Worm (Caenorhabditis elegans) whole organism, early embryonic: ENCODE data around the gene ekl-5.
A peak's percentile ranks its signal among the peaks of the same experiment; 100 is the strongest.

Experiments
- B0310.2 ChIP-seq: sonication (generic microtip); optimal IDR thresholded peaks from 2 replicates; lab custom pipeline; 2016; ENCODE audit warnings: mild to moderate bottlenecking, missing genetic modification characterization, missing compliant biosample characterization
- F13C5.2 ChIP-seq: sonication (generic microtip); optimal IDR thresholded peaks from 2 replicates; lab custom pipeline; 2017; ENCODE audit warnings: mild to moderate bottlenecking, missing genetic modification characterization, inconsistent platforms, missing compliant biosample characterization
- aly-1 ChIP-seq: sonication (generic microtip); optimal IDR thresholded peaks from 2 replicates; lab custom pipeline; 2016; ENCODE audit warnings: missing genetic modification characterization, missing compliant biosample characterization
- ama-1 ChIP-seq: fragments of 150-350 bp; optimal IDR thresholded peaks from 2 replicates; lab custom pipeline; 2014
- ceh-13 ChIP-seq: fragments of 200-800 bp; sonication (Bioruptor generic); optimal IDR thresholded peaks from 2 replicates; lab custom pipeline; 2018; ENCODE audit warnings: mild to moderate bottlenecking, missing genetic modification characterization, missing compliant biosample characterization
- ceh-36 ChIP-seq: sonication (generic microtip); optimal IDR thresholded peaks from 2 replicates; lab custom pipeline; 2016; ENCODE audit warnings: missing genetic modification characterization, inconsistent platforms, missing compliant biosample characterization
- ets-7 ChIP-seq: sonication (generic microtip); optimal IDR thresholded peaks from 2 replicates; lab custom pipeline; 2016; ENCODE audit warnings: missing genotype, missing genetic modification characterization, missing compliant biosample characterization
- flt-1 ChIP-seq: fragments of 200-800 bp; sonication (Bioruptor generic); IDR thresholded peaks from 2 replicates; pipeline ENCODE4 v1.3.6; 2022; ENCODE audit warnings: missing genetic modification characterization, missing compliant biosample characterization
- hmbx-1 ChIP-seq: sonication (generic microtip); optimal IDR thresholded peaks from 2 replicates; lab custom pipeline; 2016; ENCODE audit warnings: mild to moderate bottlenecking, missing genetic modification characterization, missing compliant biosample characterization
- hmg-4 ChIP-seq: fragments of 200-800 bp; sonication (Bioruptor generic); optimal IDR thresholded peaks from 2 replicates; lab custom pipeline; 2018; ENCODE audit warnings: mild to moderate bottlenecking, missing genetic modification characterization, missing compliant biosample characterization
- hnd-1 ChIP-seq: sonication (generic microtip); optimal IDR thresholded peaks from 2 replicates; lab custom pipeline; 2016; ENCODE audit warnings: missing genetic modification characterization, missing compliant biosample characterization
- pes-1 ChIP-seq: fragments of 200-800 bp; sonication (Bioruptor generic); IDR thresholded peaks from 2 replicates; pipeline ENCODE4 v1.3.6; 2022; ENCODE audit warnings: missing genetic modification reagents, missing genetic modification characterization, missing compliant biosample characterization
- scrt-1 ChIP-seq: fragments of 200-800 bp; sonication (Bioruptor generic); IDR thresholded peaks from 2 replicates; pipeline ENCODE4 v1.3.6; 2022; ENCODE audit warnings: missing genetic modification characterization, missing compliant biosample characterization
- sea-1 ChIP-seq: fragments of 200-800 bp; sonication (Bioruptor generic); conservative IDR thresholded peaks from 2 replicates; pipeline ENCODE4 v1.3.6; 2022; ENCODE audit warnings: missing genetic modification characterization, missing compliant biosample characterization
- tbx-11 ChIP-seq: fragments of 200-800 bp; sonication (Bioruptor generic); IDR thresholded peaks from 2 replicates; pipeline ENCODE4 v1.3.6; 2022; ENCODE audit warnings: missing genetic modification characterization, missing compliant biosample characterization
- tbx-37 ChIP-seq: fragments of 200-800 bp; sonication (Bioruptor generic); conservative IDR thresholded peaks from 2 replicates; pipeline ENCODE4 v1.3.6; 2022; ENCODE audit warnings: missing genetic modification reagents, missing genetic modification characterization, missing compliant biosample characterization
- tra-4 ChIP-seq: sonication (generic microtip); optimal IDR thresholded peaks from 2 replicates; lab custom pipeline; 2017; ENCODE audit warnings: missing genetic modification characterization, missing compliant biosample characterization

The ekl-5 gene

ce11 chrX:13948167-13948566, 31.2 kb upstream of the ekl-5 start:
- TF ChIP-seq ceh-36 (no peak), hnd-1 (tag; lab: Kevin White, UChicago) (no peak), tbx-11 (GFP tag; lab: Robert Waterston, UW) (0 out of 2 replicates have a peak, but pooled peaks have one; percentile 47), flt-1 (GFP tag; lab: Robert Waterston, UW) (no peak), pes-1 (GFP tag; lab: Robert Waterston, UW) (no peak), ceh-13 (GFP tag; lab: Kevin White, UChicago) (no peak), hmg-4 (peak; percentile 87), tra-4 (tag; lab: Kevin White, UChicago) (no peak), scrt-1 (no peak), sea-1 (GFP tag; lab: Robert Waterston, UW) (no peak), tbx-37 (GFP tag; lab: Robert Waterston, UW) (no peak), ets-7 (tag; lab: Kevin White, UChicago) (no peak), F13C5.2 (tag; lab: Kevin White, UChicago) (peak; percentile 62), B0310.2 (tag; lab: Kevin White, UChicago) (no peak), ama-1 (lab: Kevin White, UChicago) (no peak), aly-1 (tag; lab: Kevin White, UChicago) (peak; percentile 62)

DNA sequence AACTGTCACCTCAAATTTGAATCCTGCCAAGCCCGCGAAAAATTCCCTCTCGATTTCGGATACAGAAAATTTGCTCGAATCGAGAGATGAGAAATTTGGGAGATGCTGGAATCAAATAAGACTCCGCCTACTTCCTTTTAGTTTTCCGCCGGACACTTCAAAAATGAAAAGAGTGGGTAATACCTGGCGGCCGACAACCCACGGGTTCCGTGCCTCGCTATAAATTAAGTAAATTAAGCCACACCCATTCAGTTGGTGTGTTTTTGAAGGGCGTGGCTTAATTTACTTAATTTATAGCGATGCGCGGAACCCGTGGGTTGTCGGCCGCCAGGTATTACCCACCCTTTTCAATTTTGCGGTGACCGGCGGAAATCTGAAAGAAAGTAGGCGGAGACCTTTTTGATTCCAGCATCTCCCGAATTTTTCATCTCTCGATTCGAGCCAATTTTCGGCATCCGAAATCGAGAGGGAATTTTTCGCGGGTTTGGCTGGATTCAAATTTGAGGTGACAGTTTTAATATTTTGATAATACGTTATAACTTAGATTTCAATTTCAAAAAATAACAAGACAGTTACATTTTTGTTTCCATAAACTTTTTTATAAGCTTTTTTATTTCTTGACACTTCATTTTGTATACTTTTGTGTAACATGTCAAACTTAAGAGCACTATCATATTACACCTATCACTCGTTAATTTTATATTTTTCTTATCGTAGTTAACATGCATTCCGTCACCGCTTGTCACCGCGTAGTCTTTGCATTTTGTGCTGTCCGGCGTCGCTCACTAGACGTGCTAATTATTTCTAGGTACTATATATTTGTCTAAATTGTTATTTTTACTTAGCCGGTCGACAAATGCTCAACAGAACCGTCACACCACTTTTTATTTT, 30.0 kb upstream of the ekl-5 start:
- TF ChIP-seq ceh-13 (GFP tag; lab: Kevin White, UChicago) (no peak), aly-1 (tag; lab: Kevin White, UChicago) (no peak), B0310.2 (tag; lab: Kevin White, UChicago) (no peak), pes-1 (GFP tag; lab: Robert Waterston, UW) (no peak), ceh-36 (no peak), tbx-11 (GFP tag; lab: Robert Waterston, UW) (no peak), hmbx-1 (no peak)

DNA sequence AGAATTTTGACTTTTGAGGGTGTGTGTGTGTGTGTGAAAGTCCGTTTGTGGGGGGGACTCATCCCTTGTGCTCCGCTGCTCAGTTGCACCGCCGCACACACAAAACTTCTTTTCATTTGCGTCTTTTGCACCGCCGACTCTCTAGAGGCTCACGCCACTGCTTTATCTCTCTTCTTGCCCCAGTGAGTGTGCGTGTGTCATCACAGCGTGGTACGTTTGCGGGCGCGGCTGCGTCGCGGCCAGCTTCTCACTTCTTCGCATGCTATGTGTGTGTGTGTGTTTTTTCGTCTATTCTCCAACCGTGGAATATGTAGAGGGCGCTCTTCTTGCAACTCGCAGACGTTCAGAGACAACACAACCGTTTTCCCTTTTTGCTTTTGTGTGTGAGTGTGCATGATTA, 28.6 kb upstream of the ekl-5 start:
- TF ChIP-seq scrt-1 = no peak
- TF ChIP-seq pes-1 (GFP tag; lab: Robert Waterston, UW) = peak; percentile 20; the same call in 1 of the 2 replicates
- no peak for TF ChIP-seq sea-1 (GFP tag; lab: Robert Waterston, UW)
- TF ChIP-seq hmg-4 = peak; percentile 69
- no peak for TF ChIP-seq tbx-37 (GFP tag; lab: Robert Waterston, UW)
- no peak for TF ChIP-seq ama-1 (lab: Kevin White, UChicago)
- TF ChIP-seq aly-1 (tag; lab: Kevin White, UChicago) = no peak
- peak; percentile 70 for TF ChIP-seq F13C5.2 (tag; lab: Kevin White, UChicago)
- no peak for TF ChIP-seq ceh-36
- no peak for TF ChIP-seq ets-7 (tag; lab: Kevin White, UChicago)
- no peak for TF ChIP-seq B0310.2 (tag; lab: Kevin White, UChicago)
- no peak for TF ChIP-seq flt-1 (GFP tag; lab: Robert Waterston, UW)
- no peak for TF ChIP-seq hmbx-1
- TF ChIP-seq tra-4 (tag; lab: Kevin White, UChicago) = no peak
- TF ChIP-seq hnd-1 (tag; lab: Kevin White, UChicago) = no peak
- no peak for TF ChIP-seq tbx-11 (GFP tag; lab: Robert Waterston, UW)
- no peak for TF ChIP-seq ceh-13 (GFP tag; lab: Kevin White, UChicago)

DNA sequence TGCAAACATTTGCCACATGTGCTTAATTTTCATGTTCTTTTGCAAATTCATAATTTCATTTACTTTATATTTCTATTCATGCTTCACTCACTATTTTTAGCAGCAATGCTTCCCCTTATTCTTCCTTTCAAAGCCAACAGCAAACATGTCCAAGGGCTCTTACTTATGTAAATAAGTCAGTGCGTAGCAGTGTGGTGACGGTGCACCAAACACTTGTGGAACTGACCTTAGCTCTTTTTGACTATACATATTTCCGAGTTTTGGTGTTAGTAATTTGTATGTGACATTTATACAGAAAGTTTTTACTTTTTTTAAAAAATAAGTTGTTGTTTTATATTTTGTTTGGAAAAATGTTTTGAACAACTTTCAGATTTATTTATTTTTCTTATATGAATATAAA, 28.1 kb upstream of the ekl-5 start:
- TF ChIP-seq ets-7 (tag; lab: Kevin White, UChicago) (no peak), ama-1 (lab: Kevin White, UChicago) (no peak), aly-1 (tag; lab: Kevin White, UChicago) (no peak)

DNA sequence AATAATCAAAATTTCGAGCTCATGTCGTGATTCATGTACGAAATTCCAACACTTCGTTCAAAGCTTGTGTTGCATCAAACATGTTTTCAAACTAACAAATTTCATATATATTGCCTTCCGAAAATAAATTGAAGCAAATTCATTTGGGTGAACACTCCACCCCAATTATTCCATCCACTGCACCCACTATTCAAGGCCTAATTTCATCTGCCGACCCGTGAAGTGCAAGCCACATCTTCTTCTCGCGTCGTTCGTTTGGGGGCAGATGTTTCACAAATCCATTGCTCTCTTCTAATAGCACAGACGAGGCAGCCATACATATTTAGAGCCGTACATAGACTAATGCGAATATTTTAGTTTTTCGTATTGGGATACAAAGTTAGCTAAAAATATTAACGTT, 27.2 kb upstream of the ekl-5 start:
- peak; percentile 26 for TF ChIP-seq F13C5.2 (tag; lab: Kevin White, UChicago)
- no peak for TF ChIP-seq scrt-1

DNA sequence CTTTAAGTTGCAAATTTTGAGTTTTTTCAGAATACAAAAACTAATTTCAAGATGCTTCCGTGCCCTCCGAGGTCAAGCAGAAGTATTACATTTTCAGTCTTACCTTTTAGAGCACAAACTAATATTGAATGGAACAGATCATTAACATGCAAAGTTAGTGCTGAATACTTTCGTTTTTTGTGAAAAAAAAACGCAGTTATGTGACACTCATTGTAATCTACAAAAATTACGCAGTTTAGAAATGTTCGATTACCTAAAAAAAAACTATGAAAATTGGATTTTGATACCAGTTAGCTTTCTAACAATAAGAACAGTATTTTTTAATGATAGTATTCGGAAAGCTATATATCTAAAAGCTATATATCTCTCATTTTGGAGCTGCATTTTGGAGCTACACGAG, 24.9 kb upstream of the ekl-5 start:
- TF ChIP-seq ama-1 (lab: Kevin White, UChicago) (no peak), F13C5.2 (tag; lab: Kevin White, UChicago) (no peak), sea-1 (GFP tag; lab: Robert Waterston, UW) (no peak), scrt-1 (no peak), hmg-4 (no peak), pes-1 (GFP tag; lab: Robert Waterston, UW) (no peak)

- no peak for TF ChIP-seq hmbx-1
Measured at ce11 chrX:13941296-13941695, 24.3 kb upstream of the ekl-5 start.

ce11 chrX:13940287-13940686, 23.3 kb upstream of the ekl-5 start:
- no peak for TF ChIP-seq pes-1 (GFP tag; lab: Robert Waterston, UW)
- no peak for TF ChIP-seq flt-1 (GFP tag; lab: Robert Waterston, UW)
- no peak for TF ChIP-seq ets-7 (tag; lab: Kevin White, UChicago)
- no peak for TF ChIP-seq tbx-37 (GFP tag; lab: Robert Waterston, UW)
- no peak for TF ChIP-seq aly-1 (tag; lab: Kevin White, UChicago)
- no peak for TF ChIP-seq hnd-1 (tag; lab: Kevin White, UChicago)
- no peak for TF ChIP-seq tra-4 (tag; lab: Kevin White, UChicago)
- no peak for TF ChIP-seq hmg-4
- TF ChIP-seq F13C5.2 (tag; lab: Kevin White, UChicago) = no peak
- no peak for TF ChIP-seq ama-1 (lab: Kevin White, UChicago)
- TF ChIP-seq B0310.2 (tag; lab: Kevin White, UChicago) = no peak
